Fruit fly (Drosophila melanogaster): ENCODE measurements around the gene Chsy.

The Chsy gene

dm6 chrX:15615426-15615825, 22.1 kb upstream of the Chsy start (continued):
- no peak for TF ChIP-seq BEAF-32 (GFP tag; optimal IDR thresholded peaks at IDR 0.05)
- TF ChIP-seq CG10959 (GFP tag; IDR thresholded peaks at IDR 0.05), result peak; percentile 62; the same call in 1 of the 2 replicates
- peak; percentile 71 for TF ChIP-seq CG2678 (tag; optimal IDR thresholded peaks at IDR 0.05)
- 0 out of 3 replicates have a peak, but pooled peaks have one; percentile 48 for TF ChIP-seq otp (GFP tag; IDR thresholded peaks at IDR 0.05)
- no peak for TF ChIP-seq CG14860 (GFP tag; IDR thresholded peaks at IDR 0.05; ENCODE audit: partially characterized antibody)
- TF ChIP-seq NK7.1 (GFP tag; optimal IDR thresholded peaks at IDR 0.05), result peak; percentile 20
- no peak for TF ChIP-seq Scr (GFP tag; IDR thresholded peaks at IDR 0.05; ENCODE audit: partially characterized antibody)
- TF ChIP-seq usp (GFP tag; optimal IDR thresholded peaks at IDR 0.05), result no peak
- peak; percentile 66 for TF ChIP-seq CoRest (tag; optimal IDR thresholded peaks at IDR 0.05)
- no peak for TF ChIP-seq HLH4C (GFP tag; IDR thresholded peaks at IDR 0.05; ENCODE audit: partially characterized antibody)
- TF ChIP-seq CG12071 (GFP tag; optimal IDR thresholded peaks at IDR 0.05), result peak; percentile 27
- TF ChIP-seq nerfin-2 (GFP tag; IDR thresholded peaks at IDR 0.05; ENCODE audit: partially characterized antibody), result no peak
- TF ChIP-seq CG18262 (tag; optimal IDR thresholded peaks at IDR 0.05), result peak; percentile 66
- peak; percentile 48; the same call in 1 of the 2 replicates for TF ChIP-seq CG7372 (GFP tag; IDR thresholded peaks at IDR 0.05)
- 0 out of 3 replicates have a peak, but pooled peaks have one; percentile 16 for TF ChIP-seq CG3726 (GFP tag; IDR thresholded peaks at IDR 0.05)
- TF ChIP-seq Xrp1 (GFP tag; IDR thresholded peaks at IDR 0.05), result peak; percentile 65; the same call in 1 of the 2 replicates
- TF ChIP-seq CG2712 (tag; optimal IDR thresholded peaks at IDR 0.05), result peak; percentile 79
- no peak for TF ChIP-seq CG6765 (GFP tag; optimal IDR thresholded peaks at IDR 0.05)
- peak; percentile 57 for TF ChIP-seq Ets65A (GFP tag)
- TF ChIP-seq sd (tag; optimal IDR thresholded peaks at IDR 0.05), result no peak
- TF ChIP-seq dmrt99B (tag; optimal IDR thresholded peaks at IDR 0.05), result peak; percentile 77
- TF ChIP-seq vvl (GFP tag; IDR thresholded peaks at IDR 0.05), result peak; percentile 82
- peak; percentile 58 for TF ChIP-seq Xbp1 (GFP tag; optimal IDR thresholded peaks at IDR 0.05)
- TF ChIP-seq tap (tag; optimal IDR thresholded peaks at IDR 0.05), result peak; percentile 63
- TF ChIP-seq CG1529 (GFP tag; optimal IDR thresholded peaks at IDR 0.05), result peak; percentile 43
- peak; percentile 6 for TF ChIP-seq CG7786 (GFP tag; optimal IDR thresholded peaks at IDR 0.05)
- peak; percentile 38 for TF ChIP-seq CG15696 (tag; optimal IDR thresholded peaks at IDR 0.05)
- peak; percentile 23; the same call in 1 of the 2 replicates for TF ChIP-seq E2f2 (GFP tag; IDR thresholded peaks at IDR 0.05)
- no peak for TF ChIP-seq Atf6 (GFP tag; IDR thresholded peaks at IDR 0.05)
- no peak for TF ChIP-seq CG9932 (GFP tag; IDR thresholded peaks at IDR 0.05)
- no peak for TF ChIP-seq CG8478 (optimal IDR thresholded peaks at IDR 0.05)
- no peak for TF ChIP-seq cato (GFP tag; optimal IDR thresholded peaks at IDR 0.05; ENCODE audit: borderline replicate concordance)
- TF ChIP-seq Usf (GFP tag; optimal IDR thresholded peaks at IDR 0.05), result no peak
- TF ChIP-seq D19A (tag; optimal IDR thresholded peaks at IDR 0.05), result peak; percentile 57
- TF ChIP-seq stc (GFP tag; IDR thresholded peaks at IDR 0.05), result peak; percentile 70
- TF ChIP-seq dmrt11E (tag; optimal IDR thresholded peaks at IDR 0.05), result peak; percentile 60
- TF ChIP-seq CG17612 (GFP tag; IDR thresholded peaks at IDR 0.05), result no peak
- no peak for TF ChIP-seq CG10321 (GFP tag; IDR thresholded peaks at IDR 0.05)
- TF ChIP-seq tna (GFP tag; IDR thresholded peaks at IDR 0.05; ENCODE audit: partially characterized antibody), result no peak
- TF ChIP-seq Nf-YA (GFP tag; IDR thresholded peaks at IDR 0.05), result no peak
- TF ChIP-seq CG10979 (tag; optimal IDR thresholded peaks at IDR 0.05), result peak; percentile 73
- no peak for TF ChIP-seq Dp (GFP tag; optimal IDR thresholded peaks at IDR 0.05)
- no peak for TF ChIP-seq CG7271 (tag; optimal IDR thresholded peaks at IDR 0.05)
- TF ChIP-seq CG7357 (GFP tag; IDR thresholded peaks at IDR 0.05), result no peak
- TF ChIP-seq ash1 (GFP tag; optimal IDR thresholded peaks at IDR 0.05), result no peak
- TF ChIP-seq bab2 (GFP tag; optimal IDR thresholded peaks at IDR 0.05), result peak; percentile 30
- no peak for TF ChIP-seq cwo (GFP tag; optimal IDR thresholded peaks at IDR 0.05)
- no peak for TF ChIP-seq slou (GFP tag; optimal IDR thresholded peaks at IDR 0.05)
- TF ChIP-seq ftz-f1 (GFP tag; optimal IDR thresholded peaks at IDR 0.05), result no peak
- no peak for TF ChIP-seq CG8089 (GFP tag; optimal IDR thresholded peaks at IDR 0.05)
- TF ChIP-seq fu2 (GFP tag; optimal IDR thresholded peaks at IDR 0.05), result no peak

Measured in whole organism, embryonic.